Fruit fly (Drosophila melanogaster) whole organism, embryonic: ENCODE data around the gene CG43165.
A peak's percentile ranks its signal among the peaks of the same experiment; 100 is the strongest.

Source experiments
- ATbp ChIP-seq: fragments of 200-800 bp; sonication (Bioruptor generic); optimal IDR thresholded peaks from 2 replicates; lab custom pipeline; 2017; ENCODE audit warnings: missing biosample characterization, mild to moderate bottlenecking, missing genetic modification characterization, missing genetic modification reagents
- Aef1 ChIP-seq: fragments of 200-800 bp; sonication (Bioruptor generic); IDR thresholded peaks from 3 replicates; pipeline ENCODE4 v1.3.6; 2022; ENCODE audit warnings: missing biosample characterization, missing genetic modification characterization
- CG1024 ChIP-seq: fragments of 200-800 bp; sonication (Bioruptor generic); IDR thresholded peaks from 2 replicates; pipeline ENCODE4 v1.3.6; 2022; ENCODE audit warnings: missing biosample characterization, missing genetic modification characterization
- CG10565 ChIP-seq: fragments of 200-800 bp; sonication (Bioruptor generic); optimal IDR thresholded peaks from 3 replicates; lab custom pipeline; 2016; ENCODE audit warnings: missing biosample characterization, mild to moderate bottlenecking, missing genetic modification characterization
- CG10959 ChIP-seq: fragments of 200-800 bp; sonication (Bioruptor generic); IDR thresholded peaks from 2 replicates; pipeline ENCODE4 v1.3.6; 2022; ENCODE audit warnings: missing biosample characterization, missing genetic modification characterization
- CG12391 ChIP-seq: fragments of 200-800 bp; sonication (Bioruptor generic); optimal IDR thresholded peaks from 3 replicates; lab custom pipeline; 2018; ENCODE audit warnings: missing biosample characterization, mild to moderate bottlenecking, missing genetic modification characterization, moderate library complexity
- CG13424 ChIP-seq: fragments of 200-800 bp; sonication (Bioruptor generic); optimal IDR thresholded peaks from 2 replicates; lab custom pipeline; 2019; ENCODE audit warnings: missing biosample characterization, mild to moderate bottlenecking, missing genetic modification characterization, moderate library complexity
- CG14441 ChIP-seq: fragments of 200-800 bp; sonication (Bioruptor generic); IDR thresholded peaks from 2 replicates; pipeline ENCODE4 v1.3.6; 2022; ENCODE audit warnings: missing biosample characterization, missing genetic modification characterization
- CG14667 ChIP-seq: fragments of 200-800 bp; sonication (Bioruptor generic); IDR thresholded peaks from 2 replicates; pipeline ENCODE4 v1.3.6; 2022; ENCODE audit warnings: missing biosample characterization, missing genetic modification characterization
- CG16815 ChIP-seq: fragments of 200-800 bp; sonication (Bioruptor generic); optimal IDR thresholded peaks from 3 replicates; lab custom pipeline; 2017; ENCODE audit warnings: missing biosample characterization, mild to moderate bottlenecking, missing genetic modification characterization
- CG16863 ChIP-seq: fragments of 200-800 bp; sonication (Bioruptor generic); optimal IDR thresholded peaks from 3 replicates; lab custom pipeline; 2016; ENCODE audit warnings: missing biosample characterization, missing genetic modification characterization
- CG2712 ChIP-seq: fragments of 200-800 bp; optimal IDR thresholded peaks from 3 replicates; lab custom pipeline; 2019; ENCODE audit warnings: missing biosample characterization, mild to moderate bottlenecking, missing genetic modification characterization, moderate library complexity
- CG2875 ChIP-seq: fragments of 200-800 bp; sonication (Bioruptor generic); optimal IDR thresholded peaks from 2 replicates; lab custom pipeline; 2017; ENCODE audit warnings: missing biosample characterization, mild to moderate bottlenecking, missing genetic modification characterization, missing genetic modification reagents
- CG31441 ChIP-seq: fragments of 200-800 bp; sonication (Bioruptor generic); IDR thresholded peaks from 2 replicates; pipeline ENCODE4 v1.3.6; 2022; ENCODE audit warnings: missing biosample characterization, missing genetic modification characterization
- CG32532 ChIP-seq: fragments of 200-800 bp; sonication (Bioruptor generic); IDR thresholded peaks from 2 replicates; pipeline ENCODE4 v1.3.6; 2022; ENCODE audit warnings: missing biosample characterization, missing genetic modification characterization
- CG32772 ChIP-seq: fragments of 200-800 bp; sonication (Bioruptor generic); IDR thresholded peaks from 2 replicates; pipeline ENCODE4 v1.3.6; 2022; ENCODE audit warnings: missing biosample characterization, missing genetic modification characterization
- CG5953 ChIP-seq: fragments of 200-800 bp; sonication (Bioruptor generic); IDR thresholded peaks from 2 replicates; pipeline ENCODE4 v1.3.6; 2022; ENCODE audit warnings: missing biosample characterization, missing genetic modification characterization
- CG8765 ChIP-seq: fragments of 200-800 bp; sonication (Bioruptor generic); IDR thresholded peaks from 2 replicates; pipeline ENCODE4 v1.3.6; 2022; ENCODE audit warnings: missing biosample characterization, missing genetic modification characterization
- CG8924 ChIP-seq: fragments of 200-800 bp; optimal IDR thresholded peaks from 3 replicates; lab custom pipeline; 2019; ENCODE audit warnings: missing biosample characterization, mild to moderate bottlenecking, missing genetic modification characterization, moderate library complexity
- CG9727 ChIP-seq: fragments of 200-800 bp; sonication (Bioruptor generic); optimal IDR thresholded peaks from 3 replicates; lab custom pipeline; 2017; ENCODE audit warnings: missing biosample characterization, mild to moderate bottlenecking, missing genetic modification characterization
- CkIIα-i1 ChIP-seq: fragments of 200-800 bp; sonication (Bioruptor generic); IDR thresholded peaks from 2 replicates; pipeline ENCODE4 v1.3.6; 2022; ENCODE audit warnings: missing biosample characterization, missing genetic modification characterization
- CoRest ChIP-seq: fragments of 200-800 bp; sonication (Bioruptor generic); optimal IDR thresholded peaks from 3 replicates; lab custom pipeline; 2018; ENCODE audit warnings: missing biosample characterization, mild to moderate bottlenecking, missing genetic modification characterization, moderate library complexity
- E2f2 ChIP-seq: fragments of 200-800 bp; sonication (Bioruptor generic); IDR thresholded peaks from 2 replicates; pipeline ENCODE4 v1.3.6; 2022; ENCODE audit warnings: missing biosample characterization, missing genetic modification characterization
- Fer3 ChIP-seq: fragments of 200-800 bp; sonication (Bioruptor generic); optimal IDR thresholded peaks from 2 replicates; lab custom pipeline; 2018; ENCODE audit warnings: missing biosample characterization, mild to moderate bottlenecking, missing genetic modification characterization, moderate library complexity
- Hsf ChIP-seq: fragments of 200-800 bp; sonication (Bioruptor generic); optimal IDR thresholded peaks from 3 replicates; lab custom pipeline; 2016; ENCODE audit warnings: missing biosample characterization, missing genetic modification characterization
- Lhr ChIP-seq: fragments of 200-800 bp; sonication (Bioruptor generic); optimal IDR thresholded peaks from 3 replicates; lab custom pipeline; 2017; ENCODE audit warnings: mild to moderate bottlenecking, missing biosample characterization, missing genetic modification reagents, missing genetic modification characterization
- NC2α ChIP-seq: fragments of 200-800 bp; sonication (Bioruptor generic); optimal IDR thresholded peaks from 2 replicates; lab custom pipeline; 2016; ENCODE audit warnings: missing biosample characterization, missing genetic modification characterization
- NC2β ChIP-seq: fragments of 200-800 bp; sonication (Bioruptor generic); optimal IDR thresholded peaks from 2 replicates; lab custom pipeline; 2016; ENCODE audit warnings: missing biosample characterization, missing genetic modification characterization
- Oli ChIP-seq: fragments of 200-800 bp; sonication (Bioruptor generic); optimal IDR thresholded peaks from 2 replicates; lab custom pipeline; 2018; ENCODE audit warnings: missing biosample characterization, mild to moderate bottlenecking, missing genetic modification characterization, moderate library complexity
- Pdp1 ChIP-seq, 2 experiments: fragments of 200-800 bp; sonication (Bioruptor generic); optimal IDR thresholded peaks; 3 replicates each; lab custom pipeline; 2016; ENCODE audit warnings: missing biosample characterization in 2 of 2, missing genetic modification characterization in 2 of 2, mild to moderate bottlenecking in 1 of 2, moderate library complexity in 1 of 2
- Rx ChIP-seq: fragments of 200-800 bp; sonication (Bioruptor generic); IDR thresholded peaks from 2 replicates; pipeline ENCODE4 v1.3.6; 2022; ENCODE audit warnings: missing biosample characterization, missing genetic modification characterization
- Side ChIP-seq: fragments of 200-800 bp; sonication (Bioruptor generic); optimal IDR thresholded peaks from 2 replicates; lab custom pipeline; 2016; ENCODE audit warnings: missing biosample characterization, missing genetic modification characterization
- Xbp1 ChIP-seq: fragments of 200-800 bp; sonication (Bioruptor generic); optimal IDR thresholded peaks from 3 replicates; lab custom pipeline; 2016; ENCODE audit warnings: missing biosample characterization, mild to moderate bottlenecking, missing genetic modification characterization
- Xrp1 ChIP-seq: fragments of 200-800 bp; sonication (Bioruptor generic); IDR thresholded peaks from 2 replicates; pipeline ENCODE4 v1.3.6; 2022; ENCODE audit warnings: missing biosample characterization, missing genetic modification characterization
- ac ChIP-seq: fragments of 200-800 bp; sonication (Bioruptor generic); optimal IDR thresholded peaks from 3 replicates; lab custom pipeline; 2017; ENCODE audit warnings: missing biosample characterization, mild to moderate bottlenecking, missing genetic modification characterization
- az2 ChIP-seq: fragments of 200-800 bp; sonication (Bioruptor generic); optimal IDR thresholded peaks from 3 replicates; lab custom pipeline; 2016; ENCODE audit warnings: missing biosample characterization, missing genetic modification characterization
- bsh ChIP-seq, 2 experiments: fragments of 200-800 bp; sonication (Bioruptor generic); optimal IDR thresholded peaks; 2 replicates each; lab custom pipeline; 2017 to 2018; ENCODE audit warnings: mild to moderate bottlenecking in 2 of 2, missing biosample characterization in 2 of 2, missing genetic modification characterization in 2 of 2, moderate library complexity in 1 of 2
- ci ChIP-seq: fragments of 200-800 bp; sonication (Bioruptor generic); IDR thresholded peaks from 3 replicates; pipeline ENCODE4 v1.3.6; 2022; ENCODE audit warnings: missing biosample characterization, missing genetic modification characterization
- fd64A ChIP-seq: fragments of 200-800 bp; sonication (Bioruptor generic); optimal IDR thresholded peaks from 3 replicates; lab custom pipeline; 2018; ENCODE audit warnings: missing biosample characterization, mild to moderate bottlenecking, missing genetic modification characterization
- fru ChIP-seq: fragments of >200 bp; optimal IDR thresholded peaks from 2 replicates; lab custom pipeline; 2017
- ftz-f1 ChIP-seq: fragments of 200-800 bp; sonication (Bioruptor generic); optimal IDR thresholded peaks from 2 replicates; lab custom pipeline; 2016; ENCODE audit warnings: missing biosample characterization, missing genetic modification characterization
- gem ChIP-seq: fragments of 200-800 bp; sonication (Bioruptor generic); optimal IDR thresholded peaks from 2 replicates; lab custom pipeline; 2019; ENCODE audit warnings: missing biosample characterization, mild to moderate bottlenecking, missing genetic modification characterization, moderate library complexity
- nerfin-1 ChIP-seq: fragments of 200-800 bp; sonication (Bioruptor generic); optimal IDR thresholded peaks from 3 replicates; lab custom pipeline; 2019; ENCODE audit warnings: missing biosample characterization, mild to moderate bottlenecking, missing genetic modification characterization, moderate library complexity
- oc ChIP-seq: fragments of 200-800 bp; sonication (Bioruptor generic); optimal IDR thresholded peaks from 2 replicates; lab custom pipeline; 2018; ENCODE audit warnings: missing biosample characterization, mild to moderate bottlenecking, missing genetic modification characterization, moderate library complexity
- otp ChIP-seq: fragments of 200-800 bp; sonication (Bioruptor generic); IDR thresholded peaks from 3 replicates; pipeline ENCODE4, ENCODE4 v1.3.6; 2022; ENCODE audit warnings: missing biosample characterization, missing genetic modification characterization
- pnt ChIP-seq: fragments of 200-800 bp; sonication (Bioruptor generic); optimal IDR thresholded peaks from 3 replicates; lab custom pipeline; 2016; ENCODE audit warnings: missing biosample characterization, missing genetic modification characterization
- prd ChIP-seq, 3 experiments: fragments of >200 bp in 2 of 3; fragments of 200-800 bp in 1 of 3; sonication (Bioruptor generic) in 1 of 3; optimal IDR thresholded peaks in 2 of 3; IDR thresholded peaks in 1 of 3; 2 replicates in 2 of 3; 3 replicates in 1 of 3; pipeline versions ENCODE4 v1.3.6 to Lab custom; 2017 to 2022; ENCODE audit warnings: missing biosample characterization in 1 of 3, missing genetic modification characterization in 1 of 3
- sisA ChIP-seq: fragments of 200-800 bp; sonication (Bioruptor generic); IDR thresholded peaks from 2 replicates; pipeline ENCODE4 v1.3.6; 2022; ENCODE audit warnings: missing biosample characterization, missing genetic modification characterization
- zen ChIP-seq: fragments of 200-800 bp; sonication (Bioruptor generic); optimal IDR thresholded peaks from 3 replicates; lab custom pipeline; 2018; ENCODE audit warnings: missing biosample characterization, mild to moderate bottlenecking, missing genetic modification characterization, moderate library complexity
- zf30C ChIP-seq: fragments of 200-800 bp; sonication (Bioruptor generic); optimal IDR thresholded peaks from 3 replicates; lab custom pipeline; 2018; ENCODE audit warnings: missing biosample characterization, mild to moderate bottlenecking, missing genetic modification characterization

The CG43165 gene

dm6 chr2L:3675770-3676169 lies 19.1 kb downstream of the CG43165 start:
- TF ChIP-seq CG2875 (GFP tag; lab: Kevin White, UChicago) (peak; percentile 13), pnt (GFP tag; lab: Kevin White, UChicago) (peak; percentile 28), Side (GFP tag; lab: Kevin White, UChicago) (peak; percentile 17), CkIIα-i1 (no peak), gem (tag; lab: Kevin White, UChicago) (peak; percentile 55), Xrp1 (GFP tag; lab: Robert Waterston, UW) (peak; percentile 73), CG8765 (GFP tag; lab: Robert Waterston, UW) (peak; percentile 55; the same call in 1 of the 2 replicates), Oli (tag; lab: Kevin White, UChicago) (peak; percentile 49), oc (tag; lab: Kevin White, UChicago) (peak; percentile 28), CoRest (tag; lab: Kevin White, UChicago) (peak; percentile 6), Aef1 (GFP tag; lab: Robert Waterston, UW) (0 out of 3 replicates have a peak, but pooled peaks have one; percentile 12), ftz-f1 (GFP tag; lab: Kevin White, UChicago) (no peak), ac (GFP tag; lab: Kevin White, UChicago) (no peak), zf30C (GFP tag; lab: Kevin White, UChicago) (peak; percentile 14), sisA (GFP tag; lab: Robert Waterston, UW) (peak; percentile 63), Xbp1 (GFP tag; lab: Kevin White, UChicago) (peak; percentile 38), CG2712 (tag; lab: Kevin White, UChicago) (peak; percentile 67), Rx (GFP tag; lab: Robert Waterston, UW) (peak; percentile 42; the same call in 1 of the 2 replicates), CG32532 (GFP tag; lab: Robert Waterston, UW) (no peak), CG1024 (peak; percentile 29; the same call in 1 of the 2 replicates), otp (GFP tag; lab: Robert Waterston, UW) (0 out of 3 replicates have a peak, but pooled peaks have one; percentile 9), Lhr (GFP tag; lab: Kevin White, UChicago) (peak; percentile 1), CG14441 (0 out of 2 replicates have a peak, but pooled peaks have one; percentile 20), CG10565 (GFP tag; lab: Kevin White, UChicago) (no peak), prd (optimal IDR thresholded peaks at IDR 0.05; lab: Kevin White, UChicago) (no peak), prd (GFP tag; IDR thresholded peaks at IDR 0.05; lab: Robert Waterston, UW) (peak; percentile 71), fd64A (GFP tag; lab: Kevin White, UChicago) (peak; percentile 2), CG12391 (peak; percentile 29), CG16863 (peak; percentile 12), CG16815 (GFP tag; lab: Kevin White, UChicago) (peak; percentile 8), CG13424 (tag; lab: Kevin White, UChicago) (no peak), nerfin-1 (tag; lab: Kevin White, UChicago) (peak; percentile 19), NC2α (GFP tag; lab: Kevin White, UChicago) (peak; percentile 16), bsh (GFP tag; optimal IDR thresholded peaks at IDR 0.05; lab: Kevin White, UChicago) (peak in 1 of 2 experiments; percentile 66), ATbp (GFP tag; lab: Kevin White, UChicago) (peak; percentile 17), CG8924 (tag; lab: Kevin White, UChicago) (peak; percentile 5), NC2β (GFP tag; lab: Kevin White, UChicago) (no peak), CG14667 (peak; percentile 21; the same call in 1 of the 2 replicates), Hsf (GFP tag; lab: Kevin White, UChicago) (peak; percentile 6), Fer3 (tag; lab: Kevin White, UChicago) (no peak), E2f2 (GFP tag; lab: Robert Waterston, UW) (0 out of 2 replicates have a peak, but pooled peaks have one; percentile 7), CG9727 (GFP tag; lab: Kevin White, UChicago) (peak; percentile 18), CG32772 (GFP tag; lab: Robert Waterston, UW) (0 out of 2 replicates have a peak, but pooled peaks have one; percentile 7), Pdp1 (GFP tag; optimal IDR thresholded peaks at IDR 0.05; lab: Kevin White, UChicago) (peak; percentile 5), fru (lab: Kevin White, UChicago) (no peak), zen (peak; percentile 64), CG31441 (GFP tag; lab: Robert Waterston, UW) (peak; percentile 48; the same call in 1 of the 2 replicates), az2 (GFP tag; lab: Kevin White, UChicago) (peak; percentile 6), CG10959 (GFP tag; lab: Robert Waterston, UW) (peak; percentile 55), CG5953 (GFP tag; lab: Robert Waterston, UW) (no peak), ci (GFP tag; lab: Robert Waterston, UW) (peak; percentile 69)
